Fruit fly (Drosophila melanogaster) whole organism, embryonic: ENCODE results near the gene Agxt.
A peak's percentile ranks its signal among the peaks of the same experiment; 100 is the strongest.

ENCODE experiments used
- Asciz ChIP-seq: fragments of 200-800 bp; sonication (Bioruptor generic); optimal IDR thresholded peaks from 2 replicates; lab custom pipeline; 2017; ENCODE audit warnings: missing biosample characterization, mild to moderate bottlenecking, missing genetic modification characterization, missing genetic modification reagents
- CG10209 ChIP-seq: fragments of 200-800 bp; sonication (Bioruptor generic); optimal IDR thresholded peaks from 3 replicates; lab custom pipeline; 2017; ENCODE audit warnings: missing biosample characterization, mild to moderate bottlenecking, missing genetic modification characterization, missing genetic modification reagents
- CG10959 ChIP-seq: fragments of 200-800 bp; sonication (Bioruptor generic); IDR thresholded peaks from 2 replicates; pipeline ENCODE4 v1.3.6; 2022; ENCODE audit warnings: missing biosample characterization, missing genetic modification characterization
- CG11723 ChIP-seq: fragments of 200-800 bp; sonication (Bioruptor generic); optimal IDR thresholded peaks from 2 replicates; lab custom pipeline; 2017; ENCODE audit warnings: missing biosample characterization, mild to moderate bottlenecking, missing genetic modification characterization
- CG12236 ChIP-seq: fragments of 200-800 bp; sonication (Bioruptor generic); optimal IDR thresholded peaks from 2 replicates; lab custom pipeline; 2016; ENCODE audit warnings: missing biosample characterization, missing genetic modification characterization
- CG13296 ChIP-seq: fragments of 200-800 bp; sonication (Bioruptor generic); optimal IDR thresholded peaks from 3 replicates; lab custom pipeline; 2018; ENCODE audit warnings: missing biosample characterization, mild to moderate bottlenecking, missing genetic modification characterization
- CG14014 ChIP-seq: fragments of 200-800 bp; sonication (Bioruptor generic); IDR thresholded peaks from 2 replicates; pipeline ENCODE4 v1.3.6; 2022; ENCODE audit warnings: missing biosample characterization, missing genetic modification characterization
- CG1529 ChIP-seq: fragments of 200-800 bp; sonication (Bioruptor generic); optimal IDR thresholded peaks from 3 replicates; lab custom pipeline; 2018; ENCODE audit warnings: missing biosample characterization, missing genetic modification characterization
- CG16813 ChIP-seq: fragments of 200-800 bp; sonication (Bioruptor generic); IDR thresholded peaks from 3 replicates; pipeline ENCODE4 v1.3.6; 2022; ENCODE audit warnings: missing biosample characterization, missing genetic modification characterization; ENCODE audit not compliant: partially characterized antibody
- CG17361 ChIP-seq: fragments of 200-800 bp; sonication (Bioruptor generic); IDR thresholded peaks from 3 replicates; pipeline ENCODE4 v1.3.6; 2022; ENCODE audit warnings: missing biosample characterization, missing genetic modification characterization
- CG17385 ChIP-seq: fragments of 200-800 bp; sonication (Bioruptor generic); optimal IDR thresholded peaks from 3 replicates; lab custom pipeline; 2018; ENCODE audit warnings: missing biosample characterization, mild to moderate bottlenecking, missing genetic modification characterization
- CG17912 ChIP-seq: fragments of 200-800 bp; sonication (Bioruptor generic); optimal IDR thresholded peaks from 2 replicates; lab custom pipeline; 2018; ENCODE audit warnings: missing biosample characterization, mild to moderate bottlenecking, missing genetic modification characterization
- CG30431 ChIP-seq: fragments of 200-800 bp; sonication (Bioruptor generic); optimal IDR thresholded peaks from 2 replicates; lab custom pipeline; 2017; ENCODE audit warnings: missing biosample characterization, missing genetic modification characterization
- CG31388 ChIP-seq: fragments of 200-800 bp; sonication (Bioruptor generic); optimal IDR thresholded peaks from 2 replicates; lab custom pipeline; 2016; ENCODE audit warnings: missing biosample characterization, missing genetic modification characterization
- CG33213 ChIP-seq: fragments of 200-800 bp; sonication (Bioruptor generic); optimal IDR thresholded peaks from 3 replicates; lab custom pipeline; 2016; ENCODE audit warnings: missing biosample characterization, missing genetic modification characterization
- CG4730 ChIP-seq: fragments of 200-800 bp; sonication (Bioruptor generic); IDR thresholded peaks from 2 replicates; pipeline ENCODE4 v1.3.6; 2022; ENCODE audit warnings: missing biosample characterization, missing genetic modification characterization
- CG4854 ChIP-seq: fragments of 200-800 bp; sonication (Bioruptor generic); optimal IDR thresholded peaks from 2 replicates; lab custom pipeline; 2016; ENCODE audit warnings: missing biosample characterization, missing genetic modification characterization, inconsistent platforms
- CG6765 ChIP-seq: fragments of 200-800 bp; sonication (Bioruptor generic); optimal IDR thresholded peaks from 3 replicates; lab custom pipeline; 2017; ENCODE audit warnings: missing biosample characterization, mild to moderate bottlenecking, missing genetic modification characterization
- CG7372 ChIP-seq: fragments of 200-800 bp; sonication (Bioruptor generic); IDR thresholded peaks from 2 replicates; pipeline ENCODE4 v1.3.6; 2022; ENCODE audit warnings: missing biosample characterization, missing genetic modification characterization
- CG9727 ChIP-seq: fragments of 200-800 bp; sonication (Bioruptor generic); optimal IDR thresholded peaks from 3 replicates; lab custom pipeline; 2017; ENCODE audit warnings: missing biosample characterization, mild to moderate bottlenecking, missing genetic modification characterization
- CG9797 ChIP-seq: fragments of 200-800 bp; sonication (Bioruptor generic); optimal IDR thresholded peaks from 3 replicates; lab custom pipeline; 2018; ENCODE audit warnings: missing biosample characterization, mild to moderate bottlenecking, missing genetic modification characterization
- D19B ChIP-seq: fragments of 200-800 bp; sonication (Bioruptor generic); optimal IDR thresholded peaks from 2 replicates; lab custom pipeline; 2017; ENCODE audit warnings: missing biosample characterization, mild to moderate bottlenecking, missing genetic modification characterization
- Dbx ChIP-seq: fragments of 200-800 bp; sonication (Bioruptor generic); IDR thresholded peaks from 3 replicates; pipeline ENCODE4 v1.3.6; 2022; ENCODE audit warnings: missing biosample characterization, missing genetic modification characterization
- Deaf1 ChIP-seq: fragments of 200-800 bp; optimal IDR thresholded peaks from 3 replicates; lab custom pipeline; 2019; ENCODE audit warnings: missing biosample characterization, mild to moderate bottlenecking, missing genetic modification characterization, moderate library complexity
- Dp ChIP-seq: fragments of 200-800 bp; sonication (Bioruptor generic); optimal IDR thresholded peaks from 2 replicates; lab custom pipeline; 2018; ENCODE audit warnings: missing biosample characterization, mild to moderate bottlenecking, missing genetic modification characterization, moderate library complexity
- Drgx ChIP-seq: fragments of 200-800 bp; sonication (Bioruptor generic); IDR thresholded peaks from 2 replicates; pipeline ENCODE4 v1.3.6; 2022; ENCODE audit warnings: missing biosample characterization, missing genetic modification characterization
- ERR ChIP-seq: fragments of 200-800 bp; sonication (Bioruptor generic); optimal IDR thresholded peaks from 2 replicates; lab custom pipeline; 2016; ENCODE audit warnings: missing biosample characterization, missing genetic modification characterization
- Gsc ChIP-seq: fragments of 200-800 bp; sonication (Bioruptor generic); IDR thresholded peaks from 2 replicates; pipeline ENCODE4 v1.3.6; 2022; ENCODE audit warnings: missing biosample characterization, missing genetic modification characterization
- HLH54F ChIP-seq: fragments of 200-800 bp; sonication (Bioruptor generic); optimal IDR thresholded peaks from 3 replicates; lab custom pipeline; 2016; ENCODE audit warnings: missing biosample characterization, missing genetic modification characterization
- Hr78 ChIP-seq, 2 experiments: fragments of 200-800 bp in 1 of 2; fragments of >200 bp in 1 of 2; sonication (Bioruptor generic) in 1 of 2; optimal IDR thresholded peaks; 2 replicates each; lab custom pipeline; 2017 to 2019; ENCODE audit warnings: missing biosample characterization in 2 of 2, missing genetic modification characterization in 2 of 2, mild to moderate bottlenecking in 1 of 2, moderate library complexity in 1 of 2
- Lhr ChIP-seq: fragments of 200-800 bp; sonication (Bioruptor generic); optimal IDR thresholded peaks from 3 replicates; lab custom pipeline; 2017; ENCODE audit warnings: mild to moderate bottlenecking, missing biosample characterization, missing genetic modification reagents, missing genetic modification characterization
- Oaz ChIP-seq: fragments of 200-800 bp; sonication (Bioruptor generic); IDR thresholded peaks from 2 replicates; pipeline ENCODE4 v1.3.6; 2022; ENCODE audit warnings: missing biosample characterization, missing genetic modification characterization
- Rx ChIP-seq: fragments of 200-800 bp; sonication (Bioruptor generic); IDR thresholded peaks from 2 replicates; pipeline ENCODE4 v1.3.6; 2022; ENCODE audit warnings: missing biosample characterization, missing genetic modification characterization
- ase ChIP-seq: fragments of 200-800 bp; sonication (Bioruptor generic); IDR thresholded peaks from 3 replicates; pipeline ENCODE4 v1.3.6; 2022; ENCODE audit warnings: missing biosample characterization, missing genetic modification characterization
- da ChIP-seq: fragments of 200-800 bp; sonication (Bioruptor generic); optimal IDR thresholded peaks from 2 replicates; lab custom pipeline; 2016; ENCODE audit warnings: missing biosample characterization, missing genetic modification characterization
- dm ChIP-seq: fragments of 200-800 bp; sonication (Bioruptor generic); optimal IDR thresholded peaks from 3 replicates; lab custom pipeline; 2016; ENCODE audit warnings: missing biosample characterization, missing genetic modification characterization
- ems ChIP-seq: fragments of 200-800 bp; sonication (Bioruptor generic); optimal IDR thresholded peaks from 3 replicates; lab custom pipeline; 2016; ENCODE audit warnings: missing biosample characterization, missing genetic modification characterization
- gsb-n ChIP-seq: fragments of 200-800 bp; sonication (Bioruptor generic); optimal IDR thresholded peaks from 3 replicates; lab custom pipeline; 2018; ENCODE audit warnings: missing biosample characterization, mild to moderate bottlenecking, missing genetic modification characterization
- jigr1 ChIP-seq: fragments of 200-800 bp; sonication (Bioruptor generic); IDR thresholded peaks from 3 replicates; pipeline ENCODE4 v1.3.6; 2022; ENCODE audit warnings: missing biosample characterization, missing genetic modification characterization
- jumu ChIP-seq: fragments of 200-800 bp; sonication (Bioruptor generic); optimal IDR thresholded peaks from 3 replicates; lab custom pipeline; 2016; ENCODE audit warnings: missing biosample characterization, missing genetic modification characterization
- ken ChIP-seq: fragments of 200-800 bp; sonication (Bioruptor generic); IDR thresholded peaks from 3 replicates; pipeline ENCODE4 v1.3.6; 2022; ENCODE audit warnings: missing biosample characterization, missing genetic modification characterization
- nau ChIP-seq: fragments of 200-800 bp; sonication (Bioruptor generic); optimal IDR thresholded peaks from 3 replicates; lab custom pipeline; 2017; ENCODE audit warnings: missing biosample characterization, mild to moderate bottlenecking, missing genetic modification characterization, missing genetic modification reagents
- pb ChIP-seq: fragments of 200-800 bp; sonication (Bioruptor generic); optimal IDR thresholded peaks from 3 replicates; lab custom pipeline; 2016; ENCODE audit warnings: missing biosample characterization, missing genetic modification characterization
- salm ChIP-seq: fragments of 200-800 bp; sonication (Bioruptor generic); optimal IDR thresholded peaks from 2 replicates; lab custom pipeline; 2018; ENCODE audit warnings: missing biosample characterization, mild to moderate bottlenecking, missing genetic modification characterization
- sens-2 ChIP-seq: fragments of 200-800 bp; sonication (Bioruptor generic); IDR thresholded peaks from 2 replicates; pipeline ENCODE4 v1.3.6; 2022; ENCODE audit warnings: missing biosample characterization, missing genetic modification characterization
- seq ChIP-seq: fragments of 200-800 bp; sonication (Bioruptor generic); IDR thresholded peaks from 2 replicates; pipeline ENCODE4 v1.3.6; 2022; ENCODE audit warnings: missing biosample characterization, missing genetic modification characterization
- so ChIP-seq: fragments of 200-800 bp; sonication (Bioruptor generic); IDR thresholded peaks from 3 replicates; pipeline ENCODE4 v1.3.6; 2022; ENCODE audit warnings: missing biosample characterization, missing genetic modification characterization
- tll ChIP-seq, 2 experiments: fragments of 200-800 bp in 1 of 2; fragments of >200 bp in 1 of 2; sonication (Bioruptor generic) in 1 of 2; optimal IDR thresholded peaks; 2 replicates each; lab custom pipeline; 2017 to 2019; ENCODE audit warnings: missing biosample characterization in 2 of 2, missing genetic modification characterization in 2 of 2, mild to moderate bottlenecking in 1 of 2, moderate library complexity in 1 of 2
- ttk ChIP-seq: fragments of 200-800 bp; sonication (Bioruptor generic); IDR thresholded peaks from 2 replicates; pipeline ENCODE4 v2.1.2; 2022; ENCODE audit warnings: missing biosample characterization, missing genetic modification characterization
- vfl ChIP-seq: fragments of 200-800 bp; sonication (Bioruptor generic); optimal IDR thresholded peaks from 2 replicates; lab custom pipeline; 2016; ENCODE audit warnings: missing biosample characterization, missing genetic modification characterization
- yki ChIP-seq: fragments of >200 bp; optimal IDR thresholded peaks from 3 replicates; lab custom pipeline; 2018

Agxt gene

dm6 chrX:6549428-6550117 is 20.8 kb downstream of the Agxt start (continued):
- TF ChIP-seq pb (GFP tag; lab: Kevin White, UChicago) (peak; percentile 93), ase (GFP tag; lab: Robert Waterston, UW) (peak; percentile 95), seq (GFP tag; lab: Robert Waterston, UW) (peak; percentile 96), CG7372 (GFP tag; lab: Robert Waterston, UW) (peak; percentile 96), CG6765 (GFP tag; lab: Kevin White, UChicago) (peak; percentile 91), vfl (GFP tag; lab: Kevin White, UChicago) (peak; percentile 86), nau (GFP tag; lab: Kevin White, UChicago) (no peak), CG31388 (GFP tag; lab: Kevin White, UChicago) (peak; percentile 91), CG4854 (GFP tag; lab: Kevin White, UChicago) (no peak), ems (GFP tag; lab: Kevin White, UChicago) (peak; percentile 97), D19B (GFP tag; lab: Kevin White, UChicago) (peak; percentile 90), CG30431 (peak; percentile 95), so (GFP tag; lab: Robert Waterston, UW) (peak; percentile 94), yki (lab: Kevin White, UChicago) (no peak), salm (tag; lab: Kevin White, UChicago) (peak; percentile 78), Lhr (GFP tag; lab: Kevin White, UChicago) (peak; percentile 73), CG14014 (GFP tag; lab: Robert Waterston, UW) (peak; percentile 98), CG11723 (GFP tag; lab: Kevin White, UChicago) (peak; percentile 85), ERR (GFP tag; lab: Kevin White, UChicago) (peak; percentile 95), sens-2 (GFP tag; lab: Robert Waterston, UW) (peak; percentile 93), CG1529 (GFP tag; lab: Kevin White, UChicago) (peak; percentile 80), Oaz (GFP tag; lab: Robert Waterston, UW) (peak; percentile 87), Dp (GFP tag; lab: Kevin White, UChicago) (no peak), Rx (GFP tag; lab: Robert Waterston, UW) (peak; percentile 94), gsb-n (peak; percentile 79), jigr1 (GFP tag; lab: Robert Waterston, UW) (peak; percentile 81; the same call in 2 of the 3 replicates), ken (GFP tag; lab: Robert Waterston, UW) (peak; percentile 96), CG17385 (GFP tag; lab: Kevin White, UChicago) (peak; percentile 94), CG16813 (GFP tag; lab: Robert Waterston, UW) (no peak), CG12236 (GFP tag; lab: Kevin White, UChicago) (peak; percentile 84), CG4730 (peak; percentile 90), jumu (GFP tag; lab: Kevin White, UChicago) (peak; percentile 96), CG9727 (GFP tag; lab: Kevin White, UChicago) (peak; percentile 97), CG13296 (GFP tag; lab: Kevin White, UChicago) (peak; percentile 96), Hr78 (GFP tag; optimal IDR thresholded peaks at IDR 0.05; lab: Kevin White, UChicago) (peak in 1 of 2 experiments; percentile 42), CG33213 (GFP tag; lab: Kevin White, UChicago) (no peak), da (GFP tag; lab: Kevin White, UChicago) (peak; percentile 86), ttk (GFP tag; lab: Robert Waterston, UW) (peak; percentile 94), Drgx (peak; percentile 98), HLH54F (GFP tag; lab: Kevin White, UChicago) (peak; percentile 96), Asciz (peak; percentile 87), Gsc (GFP tag; lab: Robert Waterston, UW) (peak; percentile 86), Dbx (GFP tag; lab: Robert Waterston, UW) (peak; percentile 97), tll (GFP tag; optimal IDR thresholded peaks at IDR 0.05; lab: Kevin White, UChicago) (peak in 1 of 2 experiments; percentile 63), dm (GFP tag; lab: Kevin White, UChicago) (peak; percentile 86), CG17361 (GFP tag; lab: Robert Waterston, UW) (peak; percentile 94), CG17912 (GFP tag; lab: Kevin White, UChicago) (peak; percentile 64), CG10209 (GFP tag; lab: Kevin White, UChicago) (peak; percentile 96), CG10959 (GFP tag; lab: Robert Waterston, UW) (peak; percentile 95), CG9797 (GFP tag; lab: Kevin White, UChicago) (peak; percentile 36), Deaf1 (peak; percentile 77)
